Worm (Caenorhabditis elegans): Measurements from ENCODE around the gene srw-39.

The srw-39 gene

ce11 chrV:20171941-20172340 lies at the start of gene srw-39:
Gene srw-39 (minus strand): TSS chrV:20172041.
- TF ChIP-seq unc-62 (GFP tag; optimal IDR thresholded peaks at IDR 0.05) = no peak

DNA sequence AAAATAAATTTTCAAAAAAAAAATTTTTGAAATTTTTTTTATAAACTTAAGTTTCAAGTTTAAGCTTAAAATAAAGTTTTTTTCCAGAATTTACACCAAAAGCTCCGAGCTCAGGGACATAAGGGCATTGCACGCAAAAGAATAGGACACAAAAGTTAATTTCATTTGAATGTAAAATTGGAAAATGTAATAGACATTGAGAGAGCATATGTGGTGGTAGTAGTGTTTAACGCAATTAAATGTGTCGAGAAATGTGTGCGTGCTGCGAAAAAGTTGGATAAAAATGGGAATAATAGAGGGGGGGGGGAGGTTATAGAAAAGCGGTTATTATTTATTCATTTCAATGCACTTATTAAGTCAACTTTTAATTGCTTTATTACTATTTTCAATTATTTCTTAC lies 48.8 kb upstream of the srw-39 start:
- no peak for TF ChIP-seq unc-62 (GFP tag; optimal IDR thresholded peaks at IDR 0.05)

- no peak for TF ChIP-seq unc-62 (GFP tag; optimal IDR thresholded peaks at IDR 0.05)
Measured at ce11 chrV:20215197-20215596, 43.4 kb upstream of the srw-39 start, which contains the start of gene Y113G7B.11. Gene Y113G7B.11 (minus strand): TSS chrV:20215297.

ce11 chrV:20213097-20213496 lies 41.3 kb upstream of the srw-39 start:
- no peak for TF ChIP-seq unc-62 (GFP tag; optimal IDR thresholded peaks at IDR 0.05)

- TF ChIP-seq unc-62 (GFP tag; optimal IDR thresholded peaks at IDR 0.05) = no peak
Measured at ce11 chrV:20212584-20212983, 40.7 kb upstream of the srw-39 start, which contains the start of gene Y113G7B.12. Gene Y113G7B.12 (minus strand): TSS chrV:20212684.

- no peak for TF ChIP-seq unc-62 (GFP tag; optimal IDR thresholded peaks at IDR 0.05)
Measured at ce11 chrV:20206086-20206485, 34.2 kb upstream of the srw-39 start, which contains the start of the genes fbxb-59 and srbc-34. Gene fbxb-59 (minus strand): TSS chrV:20206186. Gene srbc-34 (plus strand): TSS chrV:20206318.

ce11 chrV:20203085-20203484 lies 31.2 kb upstream of the srw-39 start, which contains the start of gene fbxa-113:
Gene fbxa-113 (plus strand): TSS chrV:20203385.
- TF ChIP-seq unc-62 (GFP tag; optimal IDR thresholded peaks at IDR 0.05) = no peak

DNA sequence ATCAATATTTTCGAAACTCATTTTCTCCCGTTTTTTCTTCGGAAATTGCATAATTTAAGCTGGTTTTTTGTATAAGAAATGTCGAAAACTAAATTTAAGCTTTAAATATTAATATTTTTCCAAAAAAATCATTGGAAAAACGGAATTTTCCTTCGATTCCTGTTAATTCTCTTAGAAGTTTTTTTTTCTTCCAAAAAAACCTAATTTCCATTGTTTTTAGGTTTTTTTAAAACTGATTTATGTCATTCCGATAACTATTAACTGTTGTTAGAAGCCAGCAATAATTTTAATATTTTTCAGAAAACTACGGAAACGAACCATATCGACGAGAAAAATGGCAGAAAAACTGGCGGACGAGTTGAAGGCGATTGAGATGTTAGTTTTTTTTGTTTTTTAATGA lies 29.5 kb upstream of the srw-39 start, which contains the start of gene fbxa-114:
Gene fbxa-114, plus strand, starts transcription at position 301 of the 400 bp plus-strand sequence.
- no peak for TF ChIP-seq unc-62 (GFP tag; optimal IDR thresholded peaks at IDR 0.05)

DNA sequence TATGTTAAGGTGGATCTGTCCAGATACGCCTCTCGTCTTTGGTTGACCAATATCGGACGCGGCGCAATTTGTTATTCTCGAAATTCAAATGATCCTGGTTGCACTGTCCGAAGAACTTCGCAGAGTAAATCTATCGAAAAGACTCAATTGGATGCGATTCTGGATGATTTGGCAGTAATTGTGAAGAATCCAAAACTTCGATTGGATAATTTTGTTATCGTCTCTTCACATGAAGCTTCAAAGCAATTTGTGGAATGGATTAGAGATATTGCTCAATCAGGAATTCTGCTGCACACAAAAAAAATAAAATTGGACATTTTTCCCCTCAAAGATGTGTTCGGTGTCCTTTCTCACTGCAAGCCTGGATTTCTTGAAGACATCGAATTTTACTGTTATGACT lies 27.8 kb upstream of the srw-39 start:
- no peak for TF ChIP-seq unc-62 (GFP tag; optimal IDR thresholded peaks at IDR 0.05)

DNA sequence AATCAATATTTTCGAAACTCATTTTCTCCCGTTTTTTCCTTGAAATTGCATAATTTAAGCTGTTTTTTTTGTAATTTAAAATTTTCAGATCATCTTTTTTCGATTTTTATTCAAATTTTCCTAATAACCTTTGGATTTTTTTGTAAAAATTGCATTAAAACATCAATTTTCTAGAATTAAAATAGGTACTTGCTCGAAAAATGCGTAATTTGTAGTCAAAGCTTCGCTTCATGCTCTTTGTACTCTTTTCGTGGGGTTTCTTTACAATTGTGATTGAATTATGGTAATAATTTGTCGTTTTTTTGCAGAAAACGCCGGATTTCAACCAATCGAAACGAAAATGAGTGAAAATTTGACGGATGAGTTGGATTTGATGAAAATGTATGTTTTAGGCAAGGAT lies 27.1 kb upstream of the srw-39 start, which contains the start of gene fog-2:
Gene fog-2, plus strand, starts transcription at position 301 of the 400 bp plus-strand sequence.
- TF ChIP-seq unc-62 (GFP tag; optimal IDR thresholded peaks at IDR 0.05) = no peak

- TF ChIP-seq unc-62 (GFP tag; optimal IDR thresholded peaks at IDR 0.05) = no peak
Measured at ce11 chrV:20196671-20197070, 24.8 kb upstream of the srw-39 start, which contains the start of gene ftr-1. Gene ftr-1 (plus strand): TSS chrV:20196971.

ce11 chrV:20195451-20196036 lies 23.7 kb upstream of the srw-39 start, which contains the start of the genes srh-217 and Y113G7B.28:
Gene srh-217 (minus strand): TSS chrV:20195551.
Gene Y113G7B.28 (plus strand): TSS chrV:20195986.
- no peak for TF ChIP-seq unc-62 (GFP tag; optimal IDR thresholded peaks at IDR 0.05)

- TF ChIP-seq unc-62 (GFP tag; optimal IDR thresholded peaks at IDR 0.05) = no peak
Measured at ce11 chrV:20192102-20192880, 20.4 kb upstream of the srw-39 start, which contains the start of the genes fbxa-115 and Y113G7B.27. Gene fbxa-115 (minus strand): TSS chrV:20192152. Gene Y113G7B.27 (plus strand): TSS chrV:20192830.

- TF ChIP-seq unc-62 (GFP tag; optimal IDR thresholded peaks at IDR 0.05) = no peak
Measured at ce11 chrV:20188790-20189189, 16.9 kb upstream of the srw-39 start, which contains the start of gene fbxa-116. Gene fbxa-116 (minus strand): TSS chrV:20188890.

- no peak for TF ChIP-seq unc-62 (GFP tag; optimal IDR thresholded peaks at IDR 0.05)
Measured at ce11 chrV:20186579-20186978, 14.7 kb upstream of the srw-39 start, which contains the start of gene srz-16. Gene srz-16 (minus strand): TSS chrV:20186679.

ce11 chrV:20182311-20182710 lies 10.5 kb upstream of the srw-39 start:
- no peak for TF ChIP-seq unc-62 (GFP tag; optimal IDR thresholded peaks at IDR 0.05)
